Fruit fly (Drosophila melanogaster) Kc167 (cell line): ENCODE data around the gene HemK2.

Source experiments
- Myc ChIP-seq: fragments of >200 bp; optimal IDR thresholded peaks from 2 replicates; lab custom pipeline; 2017; ENCODE audit warnings: missing external identifiers
- Sin3A ChIP-seq: fragments of >200 bp; optimal IDR thresholded peaks from 2 replicates; lab custom pipeline; 2018; ENCODE audit warnings: missing external identifiers
- h ChIP-seq: fragments of >200 bp; optimal IDR thresholded peaks from 3 replicates; lab custom pipeline; 2018; ENCODE audit warnings: missing external identifiers
- insv ChIP-seq: fragments of >200 bp; optimal IDR thresholded peaks from 3 replicates; lab custom pipeline; 2018; ENCODE audit warnings: missing external identifiers
- psq ChIP-seq: fragments of >200 bp; optimal IDR thresholded peaks from 2 replicates; lab custom pipeline; 2017; ENCODE audit warnings: missing external identifiers
- ttk ChIP-seq: sonication (Bioruptor generic); optimal IDR thresholded peaks from 2 replicates; lab custom pipeline; 2017; ENCODE audit warnings: missing external identifiers

The HemK2 gene

dm6 chr2L:2759654-2760053 is at the start of gene HemK2, which contains the start of the genes Snapin and Tnpo-SR:
TSS of gene HemK2 (minus strand) at chr2L:2759677.
TSS of gene Snapin (minus strand) at chr2L:2759677.
TSS of gene Tnpo-SR (plus strand) at chr2L:2759924.
- TF ChIP-seq Sin3A (lab: Kevin White, UChicago) (no peak), Myc (lab: Kevin White, UChicago) (no peak), insv (lab: Kevin White, UChicago) (no peak), h (no peak), ttk (lab: Kevin White, UChicago) (no peak), psq (lab: Kevin White, UChicago) (no peak)

DNA sequence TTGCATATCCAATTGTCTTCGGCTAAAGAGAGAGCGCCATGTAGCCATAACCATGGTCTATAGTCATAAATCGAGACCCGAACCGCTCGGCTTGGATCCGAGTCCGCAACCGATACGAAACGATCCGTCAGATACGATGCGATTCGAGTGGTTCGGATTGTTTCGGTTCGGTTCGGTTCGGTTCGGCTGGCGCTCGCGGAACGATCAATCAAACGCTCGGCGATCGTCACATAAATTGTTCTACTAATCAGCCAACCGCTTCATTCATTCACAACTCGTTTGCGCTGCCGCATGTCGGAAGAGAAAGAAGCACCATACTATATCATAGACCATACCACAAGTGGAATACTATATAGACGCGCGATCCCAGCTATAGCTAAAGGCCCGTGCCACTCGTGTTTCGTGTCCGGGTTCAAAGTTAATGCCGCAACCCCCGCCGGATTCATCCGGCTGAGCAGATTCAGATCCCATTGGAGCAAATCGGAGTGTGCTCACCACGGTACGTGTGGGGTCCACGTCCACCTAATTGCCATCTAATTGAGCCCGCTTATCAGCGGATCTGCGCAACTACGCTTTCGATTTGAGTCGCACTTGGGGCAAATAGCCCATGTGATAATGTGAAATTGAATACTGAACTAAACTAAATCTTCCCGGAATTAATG is 48.7 kb upstream of the HemK2 start:
- no peak for TF ChIP-seq Sin3A (lab: Kevin White, UChicago)
- TF ChIP-seq Myc (lab: Kevin White, UChicago): no peak
- TF ChIP-seq ttk (lab: Kevin White, UChicago): no peak

DNA sequence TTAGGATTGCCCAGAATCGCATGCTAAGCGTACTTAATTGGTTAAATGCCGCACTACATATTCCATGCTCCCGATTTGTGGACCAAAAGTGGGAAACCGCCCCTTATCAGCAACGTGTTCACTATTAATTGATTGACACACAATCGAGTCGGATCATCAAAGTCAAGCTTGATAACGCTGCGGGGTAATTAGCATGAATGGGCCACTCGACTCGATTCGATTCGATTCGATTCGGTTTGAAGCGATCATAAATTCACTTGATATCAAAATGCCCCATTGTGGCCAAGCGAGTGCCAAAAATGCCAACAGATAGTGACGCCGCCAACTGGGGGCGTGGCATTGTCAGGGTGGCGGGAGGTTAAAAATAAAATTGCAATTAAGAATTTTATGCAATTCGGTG is 48.1 kb upstream of the HemK2 start:
- TF ChIP-seq psq (lab: Kevin White, UChicago): no peak
- TF ChIP-seq h: no peak
- no peak for TF ChIP-seq insv (lab: Kevin White, UChicago)
- no peak for TF ChIP-seq Sin3A (lab: Kevin White, UChicago)
- no peak for TF ChIP-seq Myc (lab: Kevin White, UChicago)
- no peak for TF ChIP-seq ttk (lab: Kevin White, UChicago)

dm6 chr2L:2806190-2806763 is 46.8 kb upstream of the HemK2 start:
- TF ChIP-seq insv (lab: Kevin White, UChicago): no peak
- no peak for TF ChIP-seq Sin3A (lab: Kevin White, UChicago)
- TF ChIP-seq Myc (lab: Kevin White, UChicago): no peak
- TF ChIP-seq ttk (lab: Kevin White, UChicago): no peak
- TF ChIP-seq h: no peak
- no peak for TF ChIP-seq psq (lab: Kevin White, UChicago)

DNA sequence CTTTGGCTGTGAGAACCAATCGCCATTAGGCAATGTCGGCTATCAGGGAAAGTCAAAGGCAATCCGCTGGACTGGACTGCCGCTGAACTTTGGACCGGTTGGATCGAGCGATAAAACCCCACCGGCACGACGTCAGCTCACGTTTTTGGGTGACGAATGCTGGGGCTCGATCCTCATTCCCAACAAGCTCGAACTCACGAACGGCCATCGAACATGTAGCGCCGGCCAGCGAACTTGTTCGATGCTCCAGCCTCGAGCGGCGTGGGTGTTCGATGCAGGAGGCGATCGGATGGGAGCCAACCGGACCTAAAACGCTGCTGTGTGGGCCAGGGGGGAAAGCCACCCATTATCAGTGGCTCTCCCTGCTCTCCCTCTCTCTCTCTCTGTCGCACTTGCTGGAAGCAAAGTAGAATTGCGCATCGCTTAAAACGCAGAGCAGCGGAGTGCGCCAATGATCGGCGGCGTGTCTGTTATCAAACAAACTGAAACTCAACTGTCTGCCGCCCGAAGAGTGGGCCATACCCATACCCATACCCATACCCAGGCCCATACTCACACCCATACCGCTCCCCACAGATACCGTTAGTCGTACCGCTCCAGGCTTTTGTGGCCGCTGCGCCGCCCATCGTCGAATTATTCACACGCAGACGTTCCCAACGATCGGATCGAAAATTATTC is 45.3 kb upstream of the HemK2 start, which contains the start of gene daw:
Gene daw, plus strand, starts transcription at position 628 of the 678 bp plus-strand sequence.
- TF ChIP-seq Sin3A (lab: Kevin White, UChicago) (no peak), insv (lab: Kevin White, UChicago) (no peak), h (no peak), psq (lab: Kevin White, UChicago) (no peak), Myc (lab: Kevin White, UChicago) (no peak), ttk (lab: Kevin White, UChicago) (no peak)

dm6 chr2L:2802527-2802926 is 43.0 kb upstream of the HemK2 start:
- TF ChIP-seq psq (lab: Kevin White, UChicago): no peak
- no peak for TF ChIP-seq Myc (lab: Kevin White, UChicago)
- no peak for TF ChIP-seq insv (lab: Kevin White, UChicago)
- TF ChIP-seq ttk (lab: Kevin White, UChicago): no peak
- no peak for TF ChIP-seq Sin3A (lab: Kevin White, UChicago)
- TF ChIP-seq h: no peak

- no peak for TF ChIP-seq psq (lab: Kevin White, UChicago)
- TF ChIP-seq Sin3A (lab: Kevin White, UChicago): no peak
- no peak for TF ChIP-seq h
- no peak for TF ChIP-seq insv (lab: Kevin White, UChicago)
- no peak for TF ChIP-seq Myc (lab: Kevin White, UChicago)
- no peak for TF ChIP-seq ttk (lab: Kevin White, UChicago)
Observed at dm6 chr2L:2800956-2801776, 41.7 kb upstream of the HemK2 start.

- TF ChIP-seq Myc (lab: Kevin White, UChicago): no peak
- TF ChIP-seq Sin3A (lab: Kevin White, UChicago): no peak
Observed at dm6 chr2L:2799909-2800478, 40.5 kb upstream of the HemK2 start, which contains the start of gene Syt1. TSS of gene Syt1 (minus strand) at chr2L:2799979.

- TF ChIP-seq ttk (lab: Kevin White, UChicago): no peak
- no peak for TF ChIP-seq insv (lab: Kevin White, UChicago)
- TF ChIP-seq Sin3A (lab: Kevin White, UChicago): no peak
- TF ChIP-seq Myc (lab: Kevin White, UChicago): no peak
- no peak for TF ChIP-seq psq (lab: Kevin White, UChicago)
- no peak for TF ChIP-seq h
Observed at dm6 chr2L:2797186-2797585, 37.7 kb upstream of the HemK2 start.

- TF ChIP-seq Myc (lab: Kevin White, UChicago): no peak
- TF ChIP-seq ttk (lab: Kevin White, UChicago): no peak
- TF ChIP-seq insv (lab: Kevin White, UChicago): no peak
- TF ChIP-seq psq (lab: Kevin White, UChicago): no peak
- TF ChIP-seq Sin3A (lab: Kevin White, UChicago): no peak
- TF ChIP-seq h: no peak
Observed at dm6 chr2L:2782790-2783189, 23.3 kb upstream of the HemK2 start.

DNA sequence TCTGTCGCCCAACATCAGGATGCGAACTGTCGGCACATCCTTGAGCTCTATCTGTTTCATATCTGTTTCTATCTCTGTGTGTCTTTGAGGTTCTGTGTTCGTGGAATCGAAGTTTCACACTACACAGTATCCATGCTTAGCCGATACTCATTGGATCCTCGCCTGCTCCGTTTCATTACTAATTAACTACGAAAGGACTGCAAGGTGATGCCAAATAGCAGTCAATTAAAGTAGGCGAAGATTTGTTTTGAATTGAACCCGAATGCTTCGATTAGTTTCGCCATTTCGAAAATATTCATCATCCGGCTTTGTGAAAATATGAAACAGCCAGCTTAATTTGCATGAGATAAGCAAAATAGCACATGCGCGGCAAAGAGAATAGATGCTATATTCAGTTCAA is 12.2 kb upstream of the HemK2 start, which contains the start of gene CG15399:
Gene CG15399, minus strand, starts transcription at position 101 of the 400 bp plus-strand sequence.
- TF ChIP-seq insv (lab: Kevin White, UChicago): no peak
- TF ChIP-seq h: no peak
- no peak for TF ChIP-seq psq (lab: Kevin White, UChicago)
- TF ChIP-seq ttk (lab: Kevin White, UChicago): no peak
- no peak for TF ChIP-seq Sin3A (lab: Kevin White, UChicago)
- no peak for TF ChIP-seq Myc (lab: Kevin White, UChicago)
